Worm (Caenorhabditis elegans) whole organism, L4 larva: ENCODE data around the gene W07G4.7.

ENCODE experiments used
- T20F7.1 ChIP-seq: fragments of 200-800 bp; sonication (Bioruptor generic); optimal IDR thresholded peaks from 2 replicates; lab custom pipeline; 2018; ENCODE audit warnings: mild to moderate bottlenecking, missing genetic modification characterization, missing compliant biosample characterization
- T26A8.4 ChIP-seq: fragments of 200-800 bp; sonication (Bioruptor generic); IDR thresholded peaks from 2 replicates; pipeline ENCODE4 v1.3.6; 2022; ENCODE audit warnings: missing genetic modification characterization, missing compliant biosample characterization
- Y105C5A.15 ChIP-seq: fragments of 200-800 bp; sonication (Bioruptor generic); IDR thresholded peaks from 2 replicates; pipeline ENCODE4 v1.3.6; 2022; ENCODE audit warnings: missing genetic modification characterization, missing compliant biosample characterization
- Y48G9A.11 ChIP-seq: fragments of 200-800 bp; sonication (Bioruptor generic); IDR thresholded peaks from 2 replicates; pipeline ENCODE4 v1.3.6; 2022; ENCODE audit warnings: missing genetic modification reagents, missing genetic modification characterization, missing compliant biosample characterization
- ZK546.5 ChIP-seq, 2 experiments: sonication (generic microtip); optimal IDR thresholded peaks; 2 replicates each; lab custom pipeline; 2017; ENCODE audit warnings: missing biosample characterization in 2 of 2, missing genetic modification characterization in 2 of 2
- aha-1 ChIP-seq: fragments of 150-350 bp; peaks from one replicate; lab custom pipeline; 2014; ENCODE audit warnings: missing biosample characterization, missing genetic modification characterization
- ceh-28 ChIP-seq: fragments of 150-350 bp; optimal IDR thresholded peaks from 2 replicates; lab custom pipeline; 2014; ENCODE audit warnings: missing biosample characterization, missing genetic modification reagents, missing genetic modification characterization
- ceh-62 ChIP-seq: sonication (generic microtip); optimal IDR thresholded peaks from 2 replicates; lab custom pipeline; 2017; ENCODE audit warnings: missing biosample characterization, missing genetic modification characterization
- cey-2 ChIP-seq: sonication (generic microtip); optimal IDR thresholded peaks from 3 replicates; lab custom pipeline; 2017; ENCODE audit warnings: missing genetic modification characterization, mild to moderate bottlenecking, missing compliant biosample characterization, antibody characterized with exemption, borderline replicate concordance; ENCODE audit not compliant: insufficient read depth
- daf-19 ChIP-seq: fragments of 200-800 bp; sonication (Bioruptor generic); conservative IDR thresholded peaks from 2 replicates; pipeline ENCODE4 v1.3.6; 2022; ENCODE audit warnings: missing genetic modification characterization, missing compliant biosample characterization
- dpl-1 ChIP-seq: fragments of 150-350 bp; optimal IDR thresholded peaks from 2 replicates; lab custom pipeline; 2014; ENCODE audit warnings: missing biosample characterization, missing genetic modification reagents, missing genetic modification characterization
- egl-27 ChIP-seq: sonication (generic microtip); optimal IDR thresholded peaks from 3 replicates; lab custom pipeline; 2017; ENCODE audit warnings: missing biosample characterization, missing genetic modification reagents, missing genetic modification characterization
- fkh-10 ChIP-seq: fragments of 150-350 bp; optimal IDR thresholded peaks from 2 replicates; lab custom pipeline; 2014; ENCODE audit warnings: missing biosample characterization, missing genetic modification reagents, missing genetic modification characterization
- hlh-11 ChIP-seq: fragments of 200-800 bp; sonication (Bioruptor generic); optimal IDR thresholded peaks from 2 replicates; lab custom pipeline; 2018; ENCODE audit warnings: mild to moderate bottlenecking, missing genetic modification characterization, missing compliant biosample characterization
- hmg-1.1 ChIP-seq: fragments of 200-800 bp; sonication (Bioruptor generic); IDR thresholded peaks from 2 replicates; pipeline ENCODE4 v1.3.6; 2022; ENCODE audit warnings: missing genetic modification reagents, missing genetic modification characterization, missing compliant biosample characterization
- lim-7 ChIP-seq: fragments of 200-800 bp; sonication (Bioruptor generic); IDR thresholded peaks from 2 replicates; pipeline ENCODE4 v1.3.6; 2022; ENCODE audit warnings: missing genetic modification characterization, missing compliant biosample characterization
- lin-13 ChIP-seq: fragments of 150-350 bp; optimal IDR thresholded peaks from 2 replicates; lab custom pipeline; 2014; ENCODE audit warnings: missing biosample characterization, missing genetic modification reagents, missing genetic modification characterization
- lir-3 ChIP-seq: sonication (generic microtip); optimal IDR thresholded peaks from 2 replicates; lab custom pipeline; 2016; ENCODE audit warnings: mild to moderate bottlenecking, missing genetic modification characterization, missing compliant biosample characterization
- mdl-1 ChIP-seq, 2 experiments: fragments of 150-350 bp in 1 of 2; sonication (generic microtip) in 1 of 2; optimal IDR thresholded peaks; 2 replicates each; lab custom pipeline; 2014 to 2017; ENCODE audit warnings: missing biosample characterization in 2 of 2, missing genetic modification characterization in 2 of 2
- mdt-29 ChIP-seq: fragments of 200-800 bp; sonication (Bioruptor generic); IDR thresholded peaks from 2 replicates; pipeline ENCODE4 v1.3.6; 2022; ENCODE audit warnings: missing genetic modification reagents, missing genetic modification characterization, missing compliant biosample characterization
- mep-1 ChIP-seq: fragments of 150-350 bp; sonication (generic microtip); optimal IDR thresholded peaks from 3 replicates; lab custom pipeline; 2014; ENCODE audit warnings: missing biosample characterization, missing genetic modification characterization
- mes-2 ChIP-seq: sonication (generic microtip); optimal IDR thresholded peaks from 2 replicates; lab custom pipeline; 2016; ENCODE audit warnings: missing genotype, mild to moderate bottlenecking, missing genetic modification characterization, missing compliant biosample characterization; ENCODE audit not compliant: poor library complexity, severe bottlenecking
- mxl-2 ChIP-seq: fragments of 200-800 bp; sonication (Bioruptor generic); conservative IDR thresholded peaks from 2 replicates; pipeline ENCODE4 v1.3.6; 2022; ENCODE audit warnings: missing genetic modification reagents, missing genetic modification characterization, missing compliant biosample characterization
- mxl-3 ChIP-seq: fragments of 200-800 bp; sonication (Bioruptor generic); optimal IDR thresholded peaks from 2 replicates; lab custom pipeline; 2018; ENCODE audit warnings: mild to moderate bottlenecking, missing genetic modification characterization, missing compliant biosample characterization
- nhr-10 ChIP-seq: fragments of 150-350 bp; optimal IDR thresholded peaks from 2 replicates; lab custom pipeline; 2014; ENCODE audit warnings: missing biosample characterization, missing genetic modification characterization
- nhr-111 ChIP-seq: fragments of 200-800 bp; sonication (Bioruptor generic); optimal IDR thresholded peaks from 2 replicates; lab custom pipeline; 2018; ENCODE audit warnings: mild to moderate bottlenecking, missing genetic modification characterization, missing compliant biosample characterization
- nhr-237 ChIP-seq: sonication (generic microtip); optimal IDR thresholded peaks from 2 replicates; lab custom pipeline; 2017; ENCODE audit warnings: missing biosample characterization, missing genetic modification characterization
- nhr-28 ChIP-seq: fragments of 150-350 bp; optimal IDR thresholded peaks from 2 replicates; lab custom pipeline; 2014; ENCODE audit warnings: missing biosample characterization, missing genetic modification characterization
- nhr-42 ChIP-seq: fragments of 200-800 bp; sonication (Bioruptor generic); IDR thresholded peaks from 2 replicates; pipeline ENCODE4 v1.3.6; 2022; ENCODE audit warnings: missing genetic modification characterization, missing compliant biosample characterization
- nhr-48 ChIP-seq: sonication (generic microtip); optimal IDR thresholded peaks from 2 replicates; lab custom pipeline; 2016; ENCODE audit warnings: mild to moderate bottlenecking, missing genetic modification characterization, missing compliant biosample characterization
- pha-4 ChIP-seq, 2 experiments: fragments of 150-350 bp in 1 of 2; fragments of 200-800 bp in 1 of 2; sonication (Bioruptor generic) in 1 of 2; IDR thresholded peaks in 1 of 2; optimal IDR thresholded peaks in 1 of 2; 2 replicates each; pipeline versions ENCODE4 v1.3.6 to Lab custom; 2014 to 2022; ENCODE audit warnings: missing genetic modification characterization in 2 of 2, missing genetic modification reagents in 2 of 2, missing biosample characterization in 1 of 2, missing compliant biosample characterization in 1 of 2
- pqm-1 ChIP-seq: sonication (generic microtip); optimal IDR thresholded peaks from 2 replicates; lab custom pipeline; 2017; ENCODE audit warnings: missing biosample characterization, missing genetic modification characterization
- rbr-2 ChIP-seq: sonication (generic microtip); optimal IDR thresholded peaks from 2 replicates; lab custom pipeline; 2016; ENCODE audit warnings: missing genotype, missing genetic modification characterization, missing compliant biosample characterization
- saeg-2 ChIP-seq: fragments of 200-800 bp; sonication (Bioruptor generic); IDR thresholded peaks from 2 replicates; pipeline ENCODE4 v1.3.6; 2022; ENCODE audit warnings: missing genetic modification reagents, missing genetic modification characterization, missing compliant biosample characterization
- spr-3 ChIP-seq: fragments of 200-800 bp; sonication (Bioruptor generic); optimal IDR thresholded peaks from 2 replicates; lab custom pipeline; 2018; ENCODE audit warnings: mild to moderate bottlenecking, missing genetic modification characterization, missing compliant biosample characterization
- unc-39 ChIP-seq: sonication (generic microtip); optimal IDR thresholded peaks from 2 replicates; lab custom pipeline; 2017; ENCODE audit warnings: missing biosample characterization, missing genetic modification characterization
- vab-7 ChIP-seq: fragments of 200-800 bp; sonication (Bioruptor generic); IDR thresholded peaks from 2 replicates; pipeline ENCODE4 v1.3.6; 2022; ENCODE audit warnings: missing genetic modification reagents, missing genetic modification characterization, missing compliant biosample characterization
- zag-1 ChIP-seq: fragments of 150-350 bp; optimal IDR thresholded peaks from 2 replicates; lab custom pipeline; 2014; ENCODE audit warnings: missing biosample characterization, missing genetic modification characterization
- zfp-2 ChIP-seq: sonication (generic microtip); optimal IDR thresholded peaks from 2 replicates; lab custom pipeline; 2016; ENCODE audit warnings: mild to moderate bottlenecking, missing genetic modification characterization, missing compliant biosample characterization
- zfp-3 ChIP-seq: fragments of 200-800 bp; sonication (Bioruptor generic); conservative IDR thresholded peaks from 2 replicates; pipeline ENCODE4 v1.3.6; 2022; ENCODE audit warnings: missing genetic modification reagents, missing genetic modification characterization, missing compliant biosample characterization
- zip-11 ChIP-seq: fragments of 200-800 bp; sonication (Bioruptor generic); IDR thresholded peaks from 2 replicates; pipeline ENCODE4 v1.3.6; 2022; ENCODE audit warnings: missing genetic modification characterization, missing compliant biosample characterization
- ztf-7 ChIP-seq: fragments of 150-350 bp; optimal IDR thresholded peaks from 2 replicates; lab custom pipeline; 2014; ENCODE audit warnings: missing biosample characterization, missing genetic modification characterization

W07G4.7 gene

ce11 chrV:12995269-12995668 is 39.2 kb downstream of the W07G4.7 start, which contains the start of gene far-5:
far-5 (plus strand) TSS chrV:12995569.
- TF ChIP-seq lin-13 (GFP tag; lab: Kevin White, UChicago) (no peak), nhr-28 (peak; percentile 3), mxl-2 (GFP tag; lab: Robert Waterston, UW) (no peak), hlh-11 (tag; lab: Kevin White, UChicago) (no peak), ceh-28 (tag; lab: Kevin White, UChicago) (no peak), hmg-1.1 (GFP tag; lab: Robert Waterston, UW) (no peak), aha-1 (tag; lab: Kevin White, UChicago) (peak; percentile 48), mdt-29 (GFP tag; lab: Robert Waterston, UW) (no peak), T20F7.1 (no peak), ZK546.5 (tag; optimal IDR thresholded peaks at IDR 0.05; lab: Kevin White, UChicago) (no peak), nhr-48 (tag; lab: Kevin White, UChicago) (no peak)

- TF ChIP-seq ztf-7 (tag; lab: Kevin White, UChicago): no peak
- TF ChIP-seq mes-2 (tag; lab: Kevin White, UChicago): no peak
- no peak for TF ChIP-seq zfp-3
- no peak for TF ChIP-seq lir-3 (tag; lab: Kevin White, UChicago)
- TF ChIP-seq zip-11 (GFP tag; lab: Robert Waterston, UW): no peak
- TF ChIP-seq mep-1 (tag; lab: Kevin White, UChicago): no peak
- no peak for TF ChIP-seq dpl-1 (GFP tag; lab: Kevin White, UChicago)
- no peak for TF ChIP-seq pqm-1 (tag; lab: Kevin White, UChicago)
- TF ChIP-seq T20F7.1: no peak
- TF ChIP-seq zag-1 (tag; lab: Kevin White, UChicago): no peak
- TF ChIP-seq T26A8.4: no peak
- no peak for TF ChIP-seq saeg-2 (GFP tag; lab: Robert Waterston, UW)
- TF ChIP-seq zfp-2 (tag; lab: Kevin White, UChicago): no peak
Measured at ce11 chrV:12992891-12993290, 41.6 kb downstream of the W07G4.7 start, which contains the start of the genes F15B9.11 and dsl-7. F15B9.11 (minus strand) TSS chrV:12992895. dsl-7 (plus strand) TSS chrV:12993150.

- TF ChIP-seq fkh-10 (no peak), nhr-10 (tag; lab: Kevin White, UChicago) (no peak), egl-27 (no peak)
Measured at ce11 chrV:12988256-12988655, 46.2 kb downstream of the W07G4.7 start, which contains the start of gene F15B9.8. F15B9.8 (plus strand) TSS chrV:12988556.

DNA sequence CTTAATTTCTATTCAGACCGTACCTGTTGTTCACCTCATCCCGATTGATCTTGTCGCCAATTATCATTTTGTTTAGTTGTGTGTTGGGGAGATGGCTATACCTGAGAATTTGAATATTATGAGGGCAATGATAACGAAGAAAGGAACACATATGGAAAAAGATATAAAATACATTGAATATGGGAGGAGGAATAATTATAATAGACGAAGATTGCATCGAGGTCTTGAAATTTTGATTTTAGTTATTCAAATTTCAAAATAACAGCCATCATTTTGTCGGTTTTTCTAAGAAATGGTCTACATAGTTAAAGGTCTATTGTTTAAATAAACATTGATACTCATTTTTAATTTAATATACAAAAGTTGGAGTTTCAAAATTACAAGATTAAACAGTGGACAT is 47.4 kb downstream of the W07G4.7 start, which contains the start of gene shw-3:
shw-3 (minus strand) TSS at position 101 of the 400 bp plus-strand sequence.
- TF ChIP-seq spr-3 (no peak), pha-4 (GFP tag; IDR thresholded peaks at IDR 0.05; lab: Robert Waterston, UW) (no peak), pha-4 (tag; optimal IDR thresholded peaks at IDR 0.05; lab: Kevin White, UChicago) (no peak), nhr-42 (no peak), Y48G9A.11 (GFP tag; lab: Robert Waterston, UW) (no peak), ztf-7 (tag; lab: Kevin White, UChicago) (no peak), ceh-62 (no peak), nhr-237 (tag; lab: Kevin White, UChicago) (no peak), lim-7 (GFP tag; lab: Robert Waterston, UW) (no peak), lin-13 (GFP tag; lab: Kevin White, UChicago) (no peak), lir-3 (tag; lab: Kevin White, UChicago) (no peak), rbr-2 (tag; lab: Kevin White, UChicago) (no peak), daf-19 (no peak), mxl-3 (GFP tag; lab: Kevin White, UChicago) (no peak), Y105C5A.15 (GFP tag; lab: Robert Waterston, UW) (no peak), cey-2 (tag; lab: Kevin White, UChicago) (no peak), vab-7 (no peak), nhr-111 (GFP tag; lab: Kevin White, UChicago) (no peak), nhr-28 (no peak), unc-39 (no peak), mdl-1 (tag; optimal IDR thresholded peaks at IDR 0.05; lab: Kevin White, UChicago) (no peak)
